Worm (Caenorhabditis elegans): ENCODE measurements around the gene bath-31.

bath-31 gene

DNA sequence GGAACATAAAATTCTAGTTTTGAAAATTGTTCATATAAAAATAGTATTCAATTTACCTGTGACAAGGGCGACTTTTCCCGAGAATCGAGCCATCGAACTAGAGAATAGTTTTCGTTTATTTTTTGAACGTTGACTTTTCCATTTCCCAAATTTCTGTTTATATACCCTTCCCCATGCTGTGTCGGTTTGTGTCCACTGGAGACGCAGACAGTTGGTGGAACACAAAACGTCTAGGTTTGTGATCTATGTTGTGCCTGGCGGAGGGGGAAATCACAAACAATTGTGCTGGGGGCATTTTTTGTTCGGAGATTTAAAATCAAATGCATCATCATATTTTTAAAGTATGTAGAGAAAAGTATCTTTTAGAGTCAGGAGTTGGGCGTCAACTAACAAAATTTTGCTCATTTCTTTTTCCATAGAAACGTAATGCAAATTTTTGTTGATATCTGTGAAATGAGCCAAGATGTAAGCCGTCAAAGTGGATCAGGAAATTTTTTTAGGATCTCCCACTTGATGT is 12.0 kb downstream of the bath-31 start, which contains the start of gene nta-1:
Gene nta-1 (minus strand): TSS at position 131 of the 517 bp plus-strand sequence.
- TF ChIP-seq lin-13 (GFP tag; optimal IDR thresholded peaks at IDR 0.05) (no peak), mes-2 (tag; optimal IDR thresholded peaks at IDR 0.05; ENCODE audit: poor library complexity, severe bottlenecking) (no peak), T20F7.1 (GFP tag; optimal IDR thresholded peaks at IDR 0.05) (no peak), nhr-77 (tag; optimal IDR thresholded peaks at IDR 0.05) (peak; percentile 13), set-16 (GFP tag; IDR thresholded peaks at IDR 0.05) (no peak), unc-62 (GFP tag; optimal IDR thresholded peaks at IDR 0.05 in 1 of 2) (peak in 1 of 2 experiments; percentile 97), unc-62 (tag; optimal IDR thresholded peaks at IDR 0.05) (no peak), zag-1 (tag; optimal IDR thresholded peaks at IDR 0.05) (no peak), pqm-1 (tag; optimal IDR thresholded peaks at IDR 0.05) (peak; percentile 50), attf-4 (tag; optimal IDR thresholded peaks at IDR 0.05) (no peak), duxl-1 (tag; optimal IDR thresholded peaks at IDR 0.05; ENCODE audit: poor library complexity) (peak; percentile 76), lsy-2 (tag; optimal IDR thresholded peaks at IDR 0.05) (no peak), unc-130 (GFP tag; optimal IDR thresholded peaks at IDR 0.05) (no peak), nhr-25 (tag; optimal IDR thresholded peaks at IDR 0.05; ENCODE audit: borderline replicate concordance, insufficient read depth) (no peak), dmd-9 (GFP tag; IDR thresholded peaks at IDR 0.05) (no peak), dve-1 (tag; optimal IDR thresholded peaks at IDR 0.05; ENCODE audit: insufficient read depth) (no peak), nhr-41 (GFP tag; IDR thresholded peaks at IDR 0.05) (no peak), dmd-6 (GFP tag; IDR thresholded peaks at IDR 0.05) (peak; percentile 58), ceh-44 (GFP tag; IDR thresholded peaks at IDR 0.05) (no peak), mdl-1 (tag; optimal IDR thresholded peaks at IDR 0.05) (peak in 1 of 2 experiments; percentile 22), nhr-102 (tag; optimal IDR thresholded peaks at IDR 0.05) (peak; percentile 74), saeg-2 (GFP tag; IDR thresholded peaks at IDR 0.05) (no peak), hlh-11 (tag; optimal IDR thresholded peaks at IDR 0.05) (peak; percentile 51), nhr-28 (tag; optimal IDR thresholded peaks at IDR 0.05) (peak; percentile 91), snpc-1.2 (GFP tag; IDR thresholded peaks at IDR 0.05) (no peak), daf-12 (tag; optimal IDR thresholded peaks at IDR 0.05) (no peak), R02D3.7 (tag; optimal IDR thresholded peaks at IDR 0.05) (no peak), ztf-7 (tag; optimal IDR thresholded peaks at IDR 0.05) (no peak), daf-16 (GFP tag; optimal IDR thresholded peaks at IDR 0.05) (no peak), daf-16 (tag; optimal IDR thresholded peaks at IDR 0.05) (peak; percentile 64), dpl-1 (GFP tag; optimal IDR thresholded peaks at IDR 0.05) (no peak), hmg-1.1 (GFP tag; IDR thresholded peaks at IDR 0.05) (0 out of 2 replicates have a peak, but pooled peaks have one; percentile 36), fos-1 (tag; optimal IDR thresholded peaks at IDR 0.05) (no peak), ceh-32 (tag; optimal IDR thresholded peaks at IDR 0.05; ENCODE audit: poor library complexity) (no peak), hlh-30 (tag; optimal IDR thresholded peaks at IDR 0.05; ENCODE audit: insufficient read depth) (no peak), sdz-12 (GFP tag; optimal IDR thresholded peaks at IDR 0.05) (no peak), egl-27 (tag; optimal IDR thresholded peaks at IDR 0.05) (no peak), ceh-20 (GFP tag; IDR thresholded peaks at IDR 0.05) (no peak)

DNA sequence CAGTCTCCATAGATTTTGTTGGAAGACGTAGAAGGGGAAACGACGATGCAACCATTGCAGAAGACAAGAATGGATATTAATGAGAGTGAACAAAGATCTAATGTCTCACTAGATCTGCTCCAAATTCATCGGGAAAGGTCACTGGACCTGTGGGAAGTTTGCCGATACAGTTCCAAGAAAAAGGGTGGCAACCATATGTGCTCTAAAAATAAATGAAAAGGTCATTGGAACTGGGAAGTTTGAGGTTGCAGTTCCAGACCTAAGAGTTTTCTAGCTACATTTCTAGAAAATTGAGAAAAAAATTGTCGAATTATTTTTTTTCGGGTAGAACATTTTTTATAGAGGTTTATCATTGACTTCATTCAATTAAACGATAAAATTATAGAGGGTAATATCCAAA is 15.6 kb downstream of the bath-31 start, which contains the start of gene fbxb-92:
Gene fbxb-92 (minus strand): TSS at position 101 of the 400 bp plus-strand sequence.
- TF ChIP-seq ceh-32 (tag; optimal IDR thresholded peaks at IDR 0.05; ENCODE audit: poor library complexity) (no peak), tra-1 (GFP tag; IDR thresholded peaks at IDR 0.05) (no peak), F37D6.2 (tag; optimal IDR thresholded peaks at IDR 0.05) (no peak), mdt-29 (GFP tag; IDR thresholded peaks at IDR 0.05) (no peak), daf-16 (GFP tag; optimal IDR thresholded peaks at IDR 0.05) (no peak), daf-16 (tag; optimal IDR thresholded peaks at IDR 0.05) (no peak), skn-1 (tag; optimal IDR thresholded peaks at IDR 0.05) (no peak), lsy-2 (tag; optimal IDR thresholded peaks at IDR 0.05) (no peak), lin-38 (GFP tag; IDR thresholded peaks at IDR 0.05) (no peak), T26A8.4 (GFP tag; IDR thresholded peaks at IDR 0.05) (no peak), daf-12 (tag; optimal IDR thresholded peaks at IDR 0.05) (no peak), zag-1 (tag; optimal IDR thresholded peaks at IDR 0.05) (no peak)
